Worm (Caenorhabditis elegans) whole organism, mixed stage, embryonic: ENCODE data around the gene vps-2.
A peak's percentile ranks its signal among the peaks of the same experiment; 100 is the strongest.

Source experiments
- M03D4.4 ChIP-seq: sonication (generic microtip); optimal IDR thresholded peaks from 2 replicates; lab custom pipeline; 2017; ENCODE audit warnings: mild to moderate bottlenecking, missing genetic modification characterization, missing compliant biosample characterization
- bed-3 ChIP-seq: fragments of 200-800 bp; sonication (Bioruptor generic); optimal IDR thresholded peaks from 3 replicates; lab custom pipeline; 2018; ENCODE audit warnings: mild to moderate bottlenecking, missing genetic modification characterization, moderate library complexity, missing compliant biosample characterization
- blmp-1 ChIP-seq: fragments of 150-350 bp; optimal IDR thresholded peaks from 2 replicates; lab custom pipeline; 2014; ENCODE audit warnings: missing biosample characterization, missing genetic modification characterization
- ceh-39 ChIP-seq: fragments of 150-350 bp; optimal IDR thresholded peaks from 2 replicates; lab custom pipeline; 2014; ENCODE audit warnings: missing biosample characterization, missing genetic modification characterization
- ceh-43 ChIP-seq: fragments of 200-800 bp; sonication (Bioruptor generic); optimal IDR thresholded peaks from 2 replicates; lab custom pipeline; 2018; ENCODE audit warnings: mild to moderate bottlenecking, missing genetic modification characterization, moderate library complexity, missing compliant biosample characterization
- ces-1 ChIP-seq: fragments of 150-350 bp; optimal IDR thresholded peaks from 2 replicates; lab custom pipeline; 2014; ENCODE audit warnings: missing biosample characterization, missing genetic modification reagents, missing genetic modification characterization
- cnd-1 ChIP-seq: fragments of 200-800 bp; sonication (Bioruptor generic); optimal IDR thresholded peaks from 2 replicates; lab custom pipeline; 2018; ENCODE audit warnings: mild to moderate bottlenecking, missing genetic modification characterization, missing compliant biosample characterization
- drap-1 ChIP-seq: fragments of 200-800 bp; sonication (Bioruptor generic); optimal IDR thresholded peaks from 3 replicates; lab custom pipeline; 2018; ENCODE audit warnings: mild to moderate bottlenecking, missing genetic modification characterization, missing compliant biosample characterization
- elt-1 ChIP-seq: sonication (generic microtip); optimal IDR thresholded peaks from 2 replicates; lab custom pipeline; 2017; ENCODE audit warnings: missing genetic modification characterization, mild to moderate bottlenecking, missing compliant biosample characterization, antibody characterized with exemption, moderate library complexity, borderline replicate concordance; ENCODE audit not compliant: insufficient read depth
- flh-1 ChIP-seq: fragments of 200-800 bp; sonication (Bioruptor generic); optimal IDR thresholded peaks from 2 replicates; lab custom pipeline; 2018; ENCODE audit warnings: mild to moderate bottlenecking, missing genetic modification characterization, moderate library complexity, missing compliant biosample characterization
- ham-2 ChIP-seq: fragments of 200-800 bp; sonication (Bioruptor generic); optimal IDR thresholded peaks from 2 replicates; lab custom pipeline; 2018; ENCODE audit warnings: mild to moderate bottlenecking, missing genetic modification characterization, missing compliant biosample characterization
- hlh-1 ChIP-seq: fragments of 150-350 bp; optimal IDR thresholded peaks from 2 replicates; lab custom pipeline; 2014; ENCODE audit warnings: missing biosample characterization, missing genetic modification reagents, missing genetic modification characterization
- lin-13 ChIP-seq: fragments of 150-350 bp; optimal IDR thresholded peaks from 2 replicates; lab custom pipeline; 2014; ENCODE audit warnings: missing biosample characterization, missing genetic modification characterization
- lin-32 ChIP-seq: fragments of 200-800 bp; sonication (Bioruptor generic); optimal IDR thresholded peaks from 2 replicates; lab custom pipeline; 2018; ENCODE audit warnings: mild to moderate bottlenecking, missing genetic modification characterization, missing compliant biosample characterization
- lsy-2 ChIP-seq: fragments of 150-350 bp; optimal IDR thresholded peaks from 2 replicates; lab custom pipeline; 2014; ENCODE audit warnings: missing biosample characterization, missing genetic modification characterization
- mab-5 ChIP-seq: fragments of 150-350 bp; optimal IDR thresholded peaks from 2 replicates; lab custom pipeline; 2014; ENCODE audit warnings: missing biosample characterization, missing genetic modification characterization
- mep-1 ChIP-seq: fragments of 150-350 bp; optimal IDR thresholded peaks from 2 replicates; lab custom pipeline; 2017; ENCODE audit warnings: missing biosample characterization, missing genetic modification reagents, missing genetic modification characterization, inconsistent platforms
- mls-2 ChIP-seq: sonication (generic microtip); optimal IDR thresholded peaks from 2 replicates; lab custom pipeline; 2016; ENCODE audit warnings: mild to moderate bottlenecking, missing genetic modification characterization, moderate library complexity, missing compliant biosample characterization
- nhr-12 ChIP-seq: fragments of 150-350 bp; optimal IDR thresholded peaks from 2 replicates; lab custom pipeline; 2014; ENCODE audit warnings: missing biosample characterization, missing genetic modification characterization
- nhr-2 ChIP-seq: fragments of 150-350 bp; optimal IDR thresholded peaks from 2 replicates; lab custom pipeline; 2014; ENCODE audit warnings: missing biosample characterization, missing genetic modification characterization
- nhr-237 ChIP-seq: fragments of 150-350 bp; optimal IDR thresholded peaks from 2 replicates; lab custom pipeline; 2014; ENCODE audit warnings: missing biosample characterization, missing genetic modification characterization
- nhr-28 ChIP-seq: fragments of 150-350 bp; optimal IDR thresholded peaks from 2 replicates; lab custom pipeline; 2014; ENCODE audit warnings: missing biosample characterization, missing genetic modification characterization
- nhr-76 ChIP-seq: sonication (generic microtip); optimal IDR thresholded peaks from 2 replicates; lab custom pipeline; 2017; ENCODE audit warnings: missing biosample characterization, missing genetic modification characterization
- pha-4 ChIP-seq: fragments of 150-350 bp; optimal IDR thresholded peaks from 2 replicates; lab custom pipeline; 2018; ENCODE audit warnings: missing biosample characterization, missing genetic modification reagents, missing genetic modification characterization
- sem-2 ChIP-seq: fragments of 200-800 bp; sonication (Bioruptor generic); optimal IDR thresholded peaks from 2 replicates; lab custom pipeline; 2018; ENCODE audit warnings: mild to moderate bottlenecking, missing genetic modification characterization, missing compliant biosample characterization
- snpc-4 ChIP-seq: fragments of 150-350 bp; optimal IDR thresholded peaks from 2 replicates; lab custom pipeline; 2014; ENCODE audit warnings: missing biosample characterization, missing genetic modification characterization
- sptf-1 ChIP-seq: sonication (generic microtip); optimal IDR thresholded peaks from 2 replicates; lab custom pipeline; 2017; ENCODE audit warnings: mild to moderate bottlenecking, missing genetic modification characterization, moderate library complexity, missing compliant biosample characterization
- tbx-8 ChIP-seq: fragments of 200-800 bp; sonication (Bioruptor generic); optimal IDR thresholded peaks from 2 replicates; lab custom pipeline; 2018; ENCODE audit warnings: mild to moderate bottlenecking, missing genetic modification characterization, moderate library complexity, missing compliant biosample characterization
- unc-120 ChIP-seq: sonication (generic microtip); optimal IDR thresholded peaks from 2 replicates; lab custom pipeline; 2017; ENCODE audit warnings: missing genetic modification characterization, missing compliant biosample characterization; ENCODE audit not compliant: poor library complexity, severe bottlenecking
- unc-39 ChIP-seq: fragments of 150-350 bp; optimal IDR thresholded peaks from 2 replicates; lab custom pipeline; 2014; ENCODE audit warnings: missing biosample characterization, missing genetic modification characterization
- unc-62 ChIP-seq: fragments of 150-350 bp; optimal IDR thresholded peaks from 2 replicates; lab custom pipeline; 2014; ENCODE audit warnings: missing biosample characterization, missing genetic modification reagents, missing genetic modification characterization
- zip-8 ChIP-seq: fragments of 150-350 bp; optimal IDR thresholded peaks from 2 replicates; lab custom pipeline; 2014; ENCODE audit warnings: missing biosample characterization, missing genetic modification characterization
- ztf-11 ChIP-seq: fragments of 150-350 bp; optimal IDR thresholded peaks from 2 replicates; lab custom pipeline; 2014; ENCODE audit warnings: missing biosample characterization, missing genetic modification characterization

Gene vps-2

DNA sequence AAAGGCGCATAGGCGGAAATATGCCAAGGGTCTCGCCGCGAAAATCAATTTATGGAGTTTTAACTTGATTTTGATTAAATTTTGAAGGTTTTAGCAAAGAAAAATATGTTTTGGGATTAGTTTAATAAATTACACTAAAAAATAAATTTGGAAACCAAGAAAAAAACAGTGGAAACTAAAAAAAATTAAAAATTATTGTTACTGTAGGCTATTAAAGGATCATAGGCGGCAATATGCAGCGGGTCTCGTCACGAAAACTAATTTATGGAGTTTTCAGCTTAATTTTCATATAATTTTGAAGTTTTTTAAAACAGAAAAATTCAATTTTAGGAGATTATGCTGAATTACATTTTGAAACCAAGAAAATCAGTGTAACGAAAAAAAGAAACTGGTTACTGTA, 40.7 kb upstream of the vps-2 start:
- TF ChIP-seq sem-2 (GFP tag; lab: Kevin White, UChicago), result no peak
- TF ChIP-seq hlh-1 (tag; lab: Kevin White, UChicago), result no peak
- TF ChIP-seq bed-3 (GFP tag; lab: Kevin White, UChicago), result no peak
- no peak for TF ChIP-seq ztf-11 (tag; lab: Kevin White, UChicago)
- no peak for TF ChIP-seq ham-2 (GFP tag; lab: Kevin White, UChicago)
- no peak for TF ChIP-seq cnd-1
- TF ChIP-seq mab-5 (tag; lab: Kevin White, UChicago), result no peak
- TF ChIP-seq nhr-2 (tag; lab: Kevin White, UChicago), result no peak
- TF ChIP-seq, all 35 proteins: peak for 0

DNA sequence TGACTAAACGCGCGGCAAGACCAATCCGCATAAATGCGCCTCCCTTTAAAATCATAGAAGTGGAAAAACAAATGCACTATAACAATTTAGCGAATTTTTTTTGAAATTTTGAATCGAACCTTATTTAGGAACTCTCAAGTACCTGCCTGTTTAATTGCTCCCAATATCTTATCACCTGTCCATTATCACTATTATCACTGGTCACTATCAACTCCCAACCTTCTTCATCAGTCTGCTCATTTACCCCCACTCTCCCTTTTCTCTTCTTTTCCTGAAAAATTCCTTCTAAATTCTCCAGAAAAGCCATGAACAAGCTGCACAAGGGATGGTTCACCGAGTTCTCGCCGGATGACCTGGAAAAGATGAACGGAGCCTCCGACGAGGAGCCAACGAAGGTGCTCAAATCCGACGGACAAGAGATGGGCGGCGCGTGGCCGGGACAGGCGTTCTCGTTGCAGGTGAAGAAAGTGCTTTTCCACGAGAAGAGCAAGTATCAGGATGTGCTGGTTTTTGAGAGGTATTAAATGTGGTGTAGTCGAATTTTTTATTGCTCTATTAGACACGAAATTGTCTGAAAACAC, 38.7 kb upstream of the vps-2 start, which contains the start of gene spds-1:
Gene spds-1, plus strand, starts transcription at position 298 of the 581 bp plus-strand sequence.
- no peak for TF ChIP-seq ceh-43 (GFP tag; lab: Kevin White, UChicago)

DNA sequence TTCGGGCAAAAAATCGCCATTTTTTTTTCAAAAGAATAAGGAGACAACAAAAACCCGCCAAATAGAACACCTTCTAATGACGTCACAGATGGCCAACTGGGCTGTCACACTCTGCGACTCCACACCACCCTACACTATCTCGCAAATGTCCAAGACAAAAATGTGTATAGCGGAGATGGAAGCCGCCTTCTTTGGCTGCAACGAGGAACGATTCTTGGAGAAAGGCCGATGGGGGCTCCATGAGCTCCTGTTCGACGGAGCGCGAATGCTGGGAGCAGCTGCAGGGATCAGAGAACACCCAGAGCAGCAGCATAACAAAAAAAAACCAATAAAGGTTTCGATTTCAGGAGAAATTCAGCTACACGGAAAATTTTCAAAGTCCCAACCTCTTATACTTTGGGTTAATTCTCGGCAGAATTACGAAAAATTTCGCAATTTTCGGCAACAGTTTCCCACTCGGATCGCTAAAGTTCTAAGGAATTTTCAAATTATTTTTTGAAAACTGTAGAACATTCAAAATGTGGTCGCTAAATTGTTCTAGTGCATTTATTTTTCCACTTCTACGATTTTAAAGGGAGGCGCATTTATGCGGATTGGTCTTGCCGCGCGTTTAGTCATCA, 37.9 kb upstream of the vps-2 start:
- TF ChIP-seq nhr-2 (tag; lab: Kevin White, UChicago) (no peak), mab-5 (tag; lab: Kevin White, UChicago) (no peak), ceh-39 (tag; lab: Kevin White, UChicago) (no peak), zip-8 (tag; lab: Kevin White, UChicago) (peak; percentile 63), elt-1 (no peak), snpc-4 (no peak), hlh-1 (tag; lab: Kevin White, UChicago) (no peak), bed-3 (GFP tag; lab: Kevin White, UChicago) (no peak), cnd-1 (peak; percentile 68), sem-2 (GFP tag; lab: Kevin White, UChicago) (no peak), ceh-43 (GFP tag; lab: Kevin White, UChicago) (no peak), pha-4 (tag; lab: Kevin White, UChicago) (no peak), ces-1 (peak; percentile 4), lin-32 (GFP tag; lab: Kevin White, UChicago) (no peak), tbx-8 (GFP tag; lab: Kevin White, UChicago) (no peak), M03D4.4 (tag; lab: Kevin White, UChicago) (no peak), nhr-12 (tag; lab: Kevin White, UChicago) (no peak), flh-1 (no peak), unc-62 (peak; percentile 23), sptf-1 (peak; percentile 15), unc-39 (tag; lab: Kevin White, UChicago) (no peak), ham-2 (GFP tag; lab: Kevin White, UChicago) (no peak), lin-13 (no peak), blmp-1 (tag; lab: Kevin White, UChicago) (no peak), nhr-237 (no peak), drap-1 (no peak), unc-120 (tag; lab: Kevin White, UChicago) (no peak), nhr-28 (tag; lab: Kevin White, UChicago) (no peak), mep-1 (tag; lab: Kevin White, UChicago) (no peak), lsy-2 (tag; lab: Kevin White, UChicago) (no peak), nhr-76 (tag; lab: Kevin White, UChicago) (no peak)
- TF ChIP-seq, all 35 proteins: peak for 5

DNA sequence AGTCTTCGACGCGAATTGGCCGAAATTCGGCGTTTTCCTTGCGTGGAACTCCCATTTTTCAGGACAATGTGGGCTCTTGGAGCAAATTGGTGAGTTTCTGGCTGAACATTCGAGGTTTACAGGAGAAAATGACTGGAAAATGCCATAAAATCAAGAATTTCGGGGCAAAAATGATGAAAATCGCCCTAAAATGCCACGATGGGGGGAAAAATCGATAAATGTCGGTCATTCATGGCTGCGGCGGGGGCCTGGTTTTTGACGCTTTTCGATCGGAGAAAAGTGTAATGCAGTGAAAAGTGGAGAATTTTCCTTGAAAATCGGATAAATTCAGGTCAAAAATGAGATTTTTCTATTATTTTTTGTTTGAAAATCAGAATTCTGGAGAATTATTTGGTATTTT, 37.1 kb upstream of the vps-2 start, which contains the start of the genes Y46G5A.18 and Y46G5A.47:
Gene Y46G5A.18, minus strand, starts transcription at position 101 of the 400 bp plus-strand sequence.
Gene Y46G5A.47, minus strand, starts transcription at position 146 of the 400 bp plus-strand sequence.
- TF ChIP-seq mls-2 (tag; lab: Kevin White, UChicago), result no peak
- no peak for TF ChIP-seq lin-32 (GFP tag; lab: Kevin White, UChicago)
- TF ChIP-seq ham-2 (GFP tag; lab: Kevin White, UChicago), result no peak
- no peak for TF ChIP-seq nhr-12 (tag; lab: Kevin White, UChicago)
- TF ChIP-seq ceh-43 (GFP tag; lab: Kevin White, UChicago), result no peak
- no peak for TF ChIP-seq nhr-76 (tag; lab: Kevin White, UChicago)
- TF ChIP-seq snpc-4, result no peak
- TF ChIP-seq pha-4 (tag; lab: Kevin White, UChicago), result no peak
